In genomic region chr3L:11120419-11120958, dm6 we compare ENCODE assay signal across 6 fruit fly cellular contexts.
TF ChIP-seq lines count a peak whose summit lies in the region.

FoxK (minus strand) TSS chr3L:11120783.
mRpL2 (plus strand) TSS chr3L:11120847.

- peak; percentile 44 to 51 for TF ChIP-seq CTCF in S2 (optimal IDR thresholded peaks at IDR 0.05; lab: Kevin White, UChicago)
- TF ChIP-seq CTCF in whole organism, embryonic (GFP tag; optimal IDR thresholded peaks at IDR 0.05; lab: Kevin White, UChicago) = peak; percentile 44

TF ChIP-seq in whole organism, adult, 20 proteins besides CTCF, POLR2A, EP300 and RAD21 (continues in another document):
- TF ChIP-seq tj (GFP tag; optimal IDR thresholded peaks at IDR 0.05; lab: Kevin White, UChicago) (peak; percentile 88), kay (GFP tag; lab: Kevin White, UChicago; ENCODE audit: borderline replicate concordance) (peak; percentile 98), cic (GFP tag; optimal IDR thresholded peaks at IDR 0.05; lab: Kevin White, UChicago) (peak; percentile 93), CG1620 (GFP tag; optimal IDR thresholded peaks at IDR 0.05; lab: Kevin White, UChicago) (peak; percentile 64), CG11617 (GFP tag; optimal IDR thresholded peaks at IDR 0.05; lab: Kevin White, UChicago) (peak; percentile 89), pad (GFP tag; optimal IDR thresholded peaks at IDR 0.05; lab: Kevin White, UChicago) (no peak), Crg-1 (GFP tag; optimal IDR thresholded peaks at IDR 0.05; lab: Kevin White, UChicago) (peak; percentile 15), Mnt (GFP tag; optimal IDR thresholded peaks at IDR 0.05; lab: Kevin White, UChicago) (peak; percentile 91), CG7101 (tag; optimal IDR thresholded peaks at IDR 0.05; lab: Kevin White, UChicago) (peak; percentile 7), CG7045 (GFP tag; optimal IDR thresholded peaks at IDR 0.05; lab: Kevin White, UChicago) (peak; percentile 71), toe (GFP tag; optimal IDR thresholded peaks at IDR 0.05; lab: Kevin White, UChicago) (peak; percentile 58), cnc (optimal IDR thresholded peaks at IDR 0.05; lab: Kevin White, UChicago) (no peak), CG5204 (GFP tag; optimal IDR thresholded peaks at IDR 0.05; lab: Kevin White, UChicago) (no peak), CG12768 (GFP tag; optimal IDR thresholded peaks at IDR 0.05; lab: Kevin White, UChicago) (peak; percentile 85), Hr96 (GFP tag; optimal IDR thresholded peaks at IDR 0.05; lab: Kevin White, UChicago) (peak; percentile 57), CG14711 (tag; optimal IDR thresholded peaks at IDR 0.05; lab: Kevin White, UChicago) (peak; percentile 51), ovo (GFP tag; optimal IDR thresholded peaks at IDR 0.05; lab: Kevin White, UChicago) (peak; percentile 9), bab1 (GFP tag; optimal IDR thresholded peaks at IDR 0.05; lab: Kevin White, UChicago) (peak; percentile 31)

TF ChIP-seq in whole organism, embryonic, 481 proteins besides CTCF, POLR2A, EP300 and RAD21 (continues in another document):
- TF ChIP-seq onecut (GFP tag; IDR thresholded peaks at IDR 0.05; lab: Robert Waterston, UW) (peak; percentile 25; the same call in 1 of the 2 replicates), MESR4 (GFP tag; optimal IDR thresholded peaks at IDR 0.05; lab: Kevin White, UChicago) (peak; percentile 71), CG32767 (GFP tag; IDR thresholded peaks at IDR 0.05; lab: Robert Waterston, UW) (peak; percentile 82), Xbp1 (GFP tag; optimal IDR thresholded peaks at IDR 0.05; lab: Kevin White, UChicago) (peak; percentile 13), tna (GFP tag; IDR thresholded peaks at IDR 0.05; lab: Robert Waterston, UW; ENCODE audit: partially characterized antibody) (peak; percentile 27; the same call in 1 of the 2 replicates), CG32772 (GFP tag; IDR thresholded peaks at IDR 0.05; lab: Robert Waterston, UW) (no peak), Lim3 (GFP tag; IDR thresholded peaks at IDR 0.05; lab: Robert Waterston, UW) (no peak), CG34422 (GFP tag; IDR thresholded peaks at IDR 0.05; lab: Robert Waterston, UW) (peak; percentile 74; the same call in 2 of the 3 replicates), run (tag; optimal IDR thresholded peaks at IDR 0.05; lab: Kevin White, UChicago) (peak; percentile 19), Rx (GFP tag; IDR thresholded peaks at IDR 0.05; lab: Robert Waterston, UW) (no peak), Dll (GFP tag; IDR thresholded peaks at IDR 0.05; lab: Robert Waterston, UW; ENCODE audit: partially characterized antibody) (0 out of 4 replicates have a peak, but pooled peaks have one; percentile 40), CG3847 (GFP tag; IDR thresholded peaks at IDR 0.05; lab: Robert Waterston, UW) (peak; percentile 63; the same call in 1 of the 2 replicates), Ets65A (GFP tag; lab: Kevin White, UChicago) (no peak), lbe (GFP tag; optimal IDR thresholded peaks at IDR 0.05; lab: Kevin White, UChicago) (peak; percentile 74), nmo (GFP tag; optimal IDR thresholded peaks at IDR 0.05; lab: Kevin White, UChicago) (peak; percentile 19), CG17912 (GFP tag; optimal IDR thresholded peaks at IDR 0.05; lab: Kevin White, UChicago) (peak; percentile 26), grau (tag; optimal IDR thresholded peaks at IDR 0.05; lab: Kevin White, UChicago) (peak; percentile 2)

TF ChIP-seq in whole organism, prepupa, 60 proteins besides CTCF, POLR2A, EP300 and RAD21 (continues in another document):
- TF ChIP-seq CG6808 (GFP tag; optimal IDR thresholded peaks at IDR 0.05; lab: Kevin White, UChicago) (peak; percentile 96), CG16779 (tag; optimal IDR thresholded peaks at IDR 0.05; lab: Kevin White, UChicago) (peak; percentile 90), vri (GFP tag; optimal IDR thresholded peaks at IDR 0.05; lab: Kevin White, UChicago) (peak; percentile 85), CG6854 (GFP tag; optimal IDR thresholded peaks at IDR 0.05; lab: Kevin White, UChicago) (peak; percentile 65), net (GFP tag; optimal IDR thresholded peaks at IDR 0.05; lab: Kevin White, UChicago) (peak; percentile 84), Ets96B (tag; optimal IDR thresholded peaks at IDR 0.05; lab: Kevin White, UChicago) (peak; percentile 80), Sox15 (GFP tag; optimal IDR thresholded peaks at IDR 0.05; lab: Kevin White, UChicago) (no peak), Lpt (GFP tag; optimal IDR thresholded peaks at IDR 0.05; lab: Kevin White, UChicago) (peak; percentile 91), eg (GFP tag; IDR thresholded peaks at IDR 0.05; lab: Robert Waterston, UW) (peak; percentile 89), Gug (GFP tag; IDR thresholded peaks at IDR 0.05; lab: Robert Waterston, UW) (0 out of 2 replicates have a peak, but pooled peaks have one; percentile 9), Smox (GFP tag; optimal IDR thresholded peaks at IDR 0.05; lab: Kevin White, UChicago) (peak; percentile 28), Sox14 (GFP tag; optimal IDR thresholded peaks at IDR 0.05; lab: Kevin White, UChicago) (peak; percentile 62), CG4318 (GFP tag; optimal IDR thresholded peaks at IDR 0.05; lab: Kevin White, UChicago) (peak; percentile 11), esn (GFP tag; optimal IDR thresholded peaks at IDR 0.05; lab: Kevin White, UChicago) (peak; percentile 41), CG3919 (GFP tag; optimal IDR thresholded peaks at IDR 0.05; lab: Kevin White, UChicago) (peak; percentile 63), dsx (GFP tag; optimal IDR thresholded peaks at IDR 0.05; lab: Kevin White, UChicago; ENCODE audit: poor library complexity, severe bottlenecking) (peak; percentile 77), CG10631 (GFP tag; optimal IDR thresholded peaks at IDR 0.05; lab: Kevin White, UChicago) (peak; percentile 47), CG6276 (GFP tag; optimal IDR thresholded peaks at IDR 0.05; lab: Kevin White, UChicago) (peak; percentile 94)

TF ChIP-seq in whole organism, pupa, 21 proteins besides CTCF, POLR2A, EP300 and RAD21 (continues in another document):
- peak; percentile 17 for TF ChIP-seq EcR (GFP tag; optimal IDR thresholded peaks at IDR 0.05; lab: Kevin White, UChicago)
- peak; percentile 89 for TF ChIP-seq CG13204 (GFP tag; optimal IDR thresholded peaks at IDR 0.05; lab: Kevin White, UChicago)
- TF ChIP-seq Ets98B (GFP tag; IDR thresholded peaks at IDR 0.05; lab: Robert Waterston, UW) = peak; percentile 76
- peak; percentile 66 for TF ChIP-seq CG9948 (tag; optimal IDR thresholded peaks at IDR 0.05; lab: Kevin White, UChicago)
- TF ChIP-seq rn (GFP tag; IDR thresholded peaks at IDR 0.05; lab: Robert Waterston, UW) = peak; percentile 39; the same call in 1 of the 2 replicates
- TF ChIP-seq CG4496 (GFP tag; IDR thresholded peaks at IDR 0.05; lab: Robert Waterston, UW) = peak; percentile 80
- peak; percentile 69; the same call in 1 of the 3 replicates for TF ChIP-seq fd96Ca (GFP tag; IDR thresholded peaks at IDR 0.05; lab: Robert Waterston, UW)
- peak; percentile 68 for TF ChIP-seq Snoo (tag; optimal IDR thresholded peaks at IDR 0.05; lab: Kevin White, UChicago)
- TF ChIP-seq CG17806 (tag; optimal IDR thresholded peaks at IDR 0.05; lab: Kevin White, UChicago) = peak; percentile 74
- TF ChIP-seq D1 (tag; optimal IDR thresholded peaks at IDR 0.05; lab: Kevin White, UChicago) = peak; percentile 43
- peak; percentile 92 for TF ChIP-seq Pif1B (GFP tag; optimal IDR thresholded peaks at IDR 0.05; lab: Kevin White, UChicago)
- peak; percentile 63; the same call in 1 of the 2 replicates for TF ChIP-seq CG32121 (GFP tag; IDR thresholded peaks at IDR 0.05; lab: Robert Waterston, UW)
- TF ChIP-seq gl (tag; optimal IDR thresholded peaks at IDR 0.05; lab: Kevin White, UChicago) = peak; percentile 95
- peak; percentile 82 for TF ChIP-seq CG8301 (tag; optimal IDR thresholded peaks at IDR 0.05; lab: Kevin White, UChicago)
- TF ChIP-seq CG34367 (tag; optimal IDR thresholded peaks at IDR 0.05; lab: Kevin White, UChicago) = peak; percentile 87
- TF ChIP-seq CG14655 (GFP tag; optimal IDR thresholded peaks at IDR 0.05; lab: Kevin White, UChicago) = peak; percentile 89
- peak; percentile 90 for TF ChIP-seq CG12605 (GFP tag; IDR thresholded peaks at IDR 0.05; lab: Robert Waterston, UW)
- peak; percentile 84 for TF ChIP-seq CG15710 (tag; optimal IDR thresholded peaks at IDR 0.05; lab: Kevin White, UChicago)
- TF ChIP-seq Pif1A (GFP tag; optimal IDR thresholded peaks at IDR 0.05; lab: Kevin White, UChicago) = peak; percentile 91
- TF ChIP-seq CG10348 (GFP tag; IDR thresholded peaks at IDR 0.05; lab: Robert Waterston, UW) = no peak

TF ChIP-seq in whole organism, wandering third instar larva, 38 proteins besides CTCF, POLR2A, EP300 and RAD21 (continues in another document):
- peak; percentile 87 for TF ChIP-seq Rel (GFP tag; optimal IDR thresholded peaks at IDR 0.05; lab: Kevin White, UChicago)
- peak; percentile 78 for TF ChIP-seq Rel (tag; optimal IDR thresholded peaks at IDR 0.05; lab: Kevin White, UChicago)
- peak; percentile 46 for TF ChIP-seq Hnf4 (GFP tag; optimal IDR thresholded peaks at IDR 0.05; lab: Kevin White, UChicago)
- peak; percentile 14 for TF ChIP-seq Jra (GFP tag; optimal IDR thresholded peaks at IDR 0.05; lab: Kevin White, UChicago)
- peak; percentile 38 for TF ChIP-seq rgr (GFP tag; optimal IDR thresholded peaks at IDR 0.05; lab: Kevin White, UChicago)
- TF ChIP-seq sv (GFP tag; optimal IDR thresholded peaks at IDR 0.05; lab: Kevin White, UChicago) = no peak
- peak; percentile 1 for TF ChIP-seq Dif (GFP tag; optimal IDR thresholded peaks at IDR 0.05; lab: Kevin White, UChicago; ENCODE audit: partially characterized antibody)
- TF ChIP-seq sage (GFP tag; optimal IDR thresholded peaks at IDR 0.05; lab: Kevin White, UChicago) = peak; percentile 82
- peak; percentile 81 for TF ChIP-seq Sp1 (GFP tag; optimal IDR thresholded peaks at IDR 0.05; lab: Kevin White, UChicago)
- TF ChIP-seq psq (GFP tag; optimal IDR thresholded peaks at IDR 0.05; lab: Kevin White, UChicago) = peak; percentile 55
- TF ChIP-seq h (GFP tag; optimal IDR thresholded peaks at IDR 0.05; lab: Kevin White, UChicago) = no peak
- TF ChIP-seq dsf (GFP tag; optimal IDR thresholded peaks at IDR 0.05; lab: Kevin White, UChicago; ENCODE audit: borderline replicate concordance) = peak; percentile 41
- peak; percentile 12 for TF ChIP-seq CG32264 (GFP tag; optimal IDR thresholded peaks at IDR 0.05; lab: Kevin White, UChicago)
- no peak for TF ChIP-seq OdsH (GFP tag; optimal IDR thresholded peaks at IDR 0.05; lab: Kevin White, UChicago)
- TF ChIP-seq brk (GFP tag; optimal IDR thresholded peaks at IDR 0.05; lab: Kevin White, UChicago) = peak; percentile 37
- peak; percentile 25 for TF ChIP-seq HLH106 (tag; optimal IDR thresholded peaks at IDR 0.05; lab: Kevin White, UChicago)
- peak; percentile 9 for TF ChIP-seq Myc (optimal IDR thresholded peaks at IDR 0.05; lab: Kevin White, UChicago)
- peak; percentile 25 to 56 for TF ChIP-seq foxo (GFP tag; optimal IDR thresholded peaks at IDR 0.05; lab: Kevin White, UChicago)
- peak; percentile 24 for TF ChIP-seq fru (GFP tag; optimal IDR thresholded peaks at IDR 0.05; lab: Kevin White, UChicago)
- no peak for TF ChIP-seq Mio (GFP tag; optimal IDR thresholded peaks at IDR 0.05; lab: Kevin White, UChicago)
- TF ChIP-seq dl (GFP tag; optimal IDR thresholded peaks at IDR 0.05; lab: Kevin White, UChicago; ENCODE audit: insufficient read depth in 1 of 2, partially characterized antibody in 2 of 2) = no peak
- TF ChIP-seq CG9705 (GFP tag; optimal IDR thresholded peaks at IDR 0.05; lab: Kevin White, UChicago) = peak; percentile 9
